Worm (Caenorhabditis elegans): ENCODE data around the gene C29H12.6.

ce11 chrII:6103986-6104385, 14.1 kb downstream of the C29H12.6 start:
- no peak for TF ChIP-seq nhr-77 (tag; optimal IDR thresholded peaks at IDR 0.05)
- TF ChIP-seq lsy-2 (tag; optimal IDR thresholded peaks at IDR 0.05), result no peak
- no peak for TF ChIP-seq skn-1 (tag; optimal IDR thresholded peaks at IDR 0.05)
- no peak for TF ChIP-seq ama-1 (optimal IDR thresholded peaks at IDR 0.05)
- no peak for TF ChIP-seq mdl-1 (tag; optimal IDR thresholded peaks at IDR 0.05)
- TF ChIP-seq ceh-82 (tag; optimal IDR thresholded peaks at IDR 0.05), result no peak

Data from whole organism, L2 larva.